Worm (Caenorhabditis elegans): ENCODE measurements around the gene fln-2.
"Not testable (repeated sequence)": the region's sequence is repeated elsewhere in the genome, so short reads cannot be mapped to it uniquely, and the experiment has no call there.

Gene fln-2

ce11 chrX:9460834-9461233 lies 63.3 kb downstream of the fln-2 start, which contains the start of gene ZK899.5:
TSS of gene ZK899.5 (minus strand) at chrX:9460934.
- TF ChIP-seq lin-11, pat-9, ahr-1 (tag; optimal IDR thresholded peaks at IDR 0.05): not testable (repeated sequence)

- not testable (repeated sequence) for TF ChIP-seq ceh-22 (tag; optimal IDR thresholded peaks at IDR 0.05); elt-4 (tag; optimal IDR thresholded peaks at IDR 0.05); T23F11.4 (GFP tag; optimal IDR thresholded peaks at IDR 0.05)
These were observed 65.5 kb downstream of the fln-2 start, which contains the start of gene ZK899.6 for ce11 chrX:9463045-9463444. TSS of gene ZK899.6 (plus strand) at chrX:9463345.

ce11 chrX:9465722-9466132 lies 68.2 kb downstream of the fln-2 start:
- TF ChIP-seq ets-4 (tag; optimal IDR thresholded peaks at IDR 0.05) = peak; percentile 70
- TF ChIP-seq ceh-45 (GFP tag; IDR thresholded peaks at IDR 0.05) = no peak
- peak; percentile 96 for TF ChIP-seq nfya-1 (tag; optimal IDR thresholded peaks at IDR 0.05)
- TF ChIP-seq eyg-1 (tag; optimal IDR thresholded peaks at IDR 0.05) = no peak
- no peak for TF ChIP-seq zip-5 (tag; optimal IDR thresholded peaks at IDR 0.05)
- peak; percentile 60 for TF ChIP-seq elt-2 (tag; optimal IDR thresholded peaks at IDR 0.05)
- peak; percentile 18 for TF ChIP-seq nhr-11 (tag; optimal IDR thresholded peaks at IDR 0.05)
- TF ChIP-seq sox-4 (tag; optimal IDR thresholded peaks at IDR 0.05) = no peak
- no peak for TF ChIP-seq hlh-6 (tag; optimal IDR thresholded peaks at IDR 0.05)
- TF ChIP-seq pag-3 (tag; optimal IDR thresholded peaks at IDR 0.05; ENCODE audit: borderline replicate concordance) = no peak
- peak; percentile 94 for TF ChIP-seq ceh-31 (tag; optimal IDR thresholded peaks at IDR 0.05)
- peak; percentile 81 for TF ChIP-seq pqm-1 (tag; optimal IDR thresholded peaks at IDR 0.05)
- TF ChIP-seq odd-2 (tag; optimal IDR thresholded peaks at IDR 0.05) = peak; percentile 42
- peak; percentile 70 for TF ChIP-seq C08G9.2 (tag; optimal IDR thresholded peaks at IDR 0.05)
- TF ChIP-seq tbx-7 (tag; optimal IDR thresholded peaks at IDR 0.05) = peak; percentile 47
- TF ChIP-seq lin-11 (tag; optimal IDR thresholded peaks at IDR 0.05) = no peak
- TF ChIP-seq ceh-48 (tag; optimal IDR thresholded peaks at IDR 0.05) = peak; percentile 86
- no peak for TF ChIP-seq C38D4.7 (GFP tag; optimal IDR thresholded peaks at IDR 0.05)
- no peak for TF ChIP-seq ceh-22 (tag; optimal IDR thresholded peaks at IDR 0.05)
- no peak for TF ChIP-seq lim-6 (tag; optimal IDR thresholded peaks at IDR 0.05)
- TF ChIP-seq ceh-24 (tag; optimal IDR thresholded peaks at IDR 0.05) = no peak
- TF ChIP-seq F13H6.1 (tag; optimal IDR thresholded peaks at IDR 0.05) = peak; percentile 59
- TF ChIP-seq Y22D7AL.16 (tag; optimal IDR thresholded peaks at IDR 0.05) = no peak
- TF ChIP-seq sox-2 (GFP tag; IDR thresholded peaks at IDR 0.05) = 0 out of 2 replicates have a peak, but pooled peaks have one; percentile 14
- no peak for TF ChIP-seq ahr-1 (tag; optimal IDR thresholded peaks at IDR 0.05)
- TF ChIP-seq T23F11.4 (GFP tag; optimal IDR thresholded peaks at IDR 0.05) = no peak
- peak; percentile 80 for TF ChIP-seq ceh-34 (tag; optimal IDR thresholded peaks at IDR 0.05)
- peak; percentile 80 for TF ChIP-seq unc-55 (GFP tag; optimal IDR thresholded peaks at IDR 0.05)
- peak; percentile 21 for TF ChIP-seq pat-9 (tag; optimal IDR thresholded peaks at IDR 0.05)
- TF ChIP-seq ceh-19 (GFP tag; optimal IDR thresholded peaks at IDR 0.05) = no peak
- peak; percentile 80 for TF ChIP-seq K09A11.1 (tag; optimal IDR thresholded peaks at IDR 0.05; ENCODE audit: insufficient read depth)
- TF ChIP-seq dmd-4 (tag; optimal IDR thresholded peaks at IDR 0.05; ENCODE audit: borderline replicate concordance) = peak; percentile 27
- peak; percentile 85 for TF ChIP-seq tbx-2 (tag; optimal IDR thresholded peaks at IDR 0.05)
- TF ChIP-seq K02D7.2 (tag; optimal IDR thresholded peaks at IDR 0.05) = no peak
- TF ChIP-seq fax-1 (tag; optimal IDR thresholded peaks at IDR 0.05) = no peak
- no peak for TF ChIP-seq ttx-3 (tag; optimal IDR thresholded peaks at IDR 0.05)
- TF ChIP-seq hlh-8 (tag; optimal IDR thresholded peaks at IDR 0.05) = no peak
- TF ChIP-seq sdc-2 (tag; optimal IDR thresholded peaks at IDR 0.05) = peak; percentile 99
- peak; percentile 5 for TF ChIP-seq ceh-6 (GFP tag; optimal IDR thresholded peaks at IDR 0.05)
- TF ChIP-seq mec-3 (tag; optimal IDR thresholded peaks at IDR 0.05; ENCODE audit: borderline replicate concordance) = no peak
- TF ChIP-seq ceh-9 (tag; optimal IDR thresholded peaks at IDR 0.05) = no peak
- TF ChIP-seq dve-1 (tag; optimal IDR thresholded peaks at IDR 0.05) = peak; percentile 96
- no peak for TF ChIP-seq hlh-15 (tag; optimal IDR thresholded peaks at IDR 0.05)
- TF ChIP-seq rnt-1 (tag; optimal IDR thresholded peaks at IDR 0.05) = peak; percentile 91
- peak; percentile 72 for TF ChIP-seq hlh-30 (tag; optimal IDR thresholded peaks at IDR 0.05; ENCODE audit: insufficient read depth)
- TF ChIP-seq madf-2 (tag; optimal IDR thresholded peaks at IDR 0.05) = peak; percentile 58
